Fruit fly (Drosophila melanogaster): ENCODE measurements around the gene RabGGTb.

The RabGGTb gene

dm6 chr2L:2904316-2905050 is 25.6 kb downstream of the RabGGTb start:
- TF ChIP-seq bsh (GFP tag; optimal IDR thresholded peaks at IDR 0.05), result peak in 1 of 2 experiments; percentile 1
- TF ChIP-seq ftz-f1 (GFP tag; optimal IDR thresholded peaks at IDR 0.05), result peak; percentile 32
- no peak for TF ChIP-seq Dll (GFP tag; IDR thresholded peaks at IDR 0.05; ENCODE audit: partially characterized antibody)
- TF ChIP-seq BEAF-32 (GFP tag; optimal IDR thresholded peaks at IDR 0.05), result no peak
- peak; percentile 11 for TF ChIP-seq CG6813 (GFP tag; optimal IDR thresholded peaks at IDR 0.05)
- peak; percentile 71; the same call in 2 of the 4 replicates for TF ChIP-seq chinmo (GFP tag; IDR thresholded peaks at IDR 0.05; ENCODE audit: partially characterized antibody)
- no peak for TF ChIP-seq Ada2b (GFP tag; IDR thresholded peaks at IDR 0.05)
- no peak for TF ChIP-seq CG17385 (GFP tag; optimal IDR thresholded peaks at IDR 0.05)
- 0 out of 2 replicates have a peak, but pooled peaks have one; percentile 27 for TF ChIP-seq crol (GFP tag; IDR thresholded peaks at IDR 0.05)
- TF ChIP-seq CG8281 (tag; optimal IDR thresholded peaks at IDR 0.05), result peak; percentile 16
- TF ChIP-seq sens (GFP tag), result peak; percentile 73
- TF ChIP-seq CG12071 (GFP tag; optimal IDR thresholded peaks at IDR 0.05), result no peak
- TF ChIP-seq Bgb (GFP tag; IDR thresholded peaks at IDR 0.05; ENCODE audit: partially characterized antibody), result no peak

- TF ChIP-seq lilli (GFP tag; optimal IDR thresholded peaks at IDR 0.05), result peak; percentile 52
- TF ChIP-seq ci (GFP tag; IDR thresholded peaks at IDR 0.05), result peak; percentile 74; the same call in 2 of the 3 replicates
- TF ChIP-seq CG17385 (GFP tag; optimal IDR thresholded peaks at IDR 0.05), result peak; percentile 56
- TF ChIP-seq CG2116 (GFP tag; optimal IDR thresholded peaks at IDR 0.05), result peak; percentile 12
- TF ChIP-seq ssp (GFP tag; IDR thresholded peaks at IDR 0.05), result peak; percentile 41
- no peak for TF ChIP-seq org-1 (GFP tag; optimal IDR thresholded peaks at IDR 0.05)
- TF ChIP-seq CG11695 (GFP tag; IDR thresholded peaks at IDR 0.05), result peak; percentile 50; the same call in 2 of the 3 replicates
- peak; percentile 65 for TF ChIP-seq psq (GFP tag; optimal IDR thresholded peaks at IDR 0.05)
- peak; percentile 75 for TF ChIP-seq row (GFP tag; IDR thresholded peaks at IDR 0.05)
- TF ChIP-seq Med (GFP tag), result peak; percentile 2
- peak in 1 of 2 experiments; percentile 18 for TF ChIP-seq Eip74EF (GFP tag; optimal IDR thresholded peaks at IDR 0.05)
- no peak for TF ChIP-seq crol (GFP tag; IDR thresholded peaks at IDR 0.05)
- TF ChIP-seq CG2678 (tag; optimal IDR thresholded peaks at IDR 0.05), result peak; percentile 69
- peak; percentile 45 for TF ChIP-seq D19A (tag; optimal IDR thresholded peaks at IDR 0.05)
- TF ChIP-seq nau (GFP tag; optimal IDR thresholded peaks at IDR 0.05), result no peak
- TF ChIP-seq Trl (optimal IDR thresholded peaks at IDR 0.05), result no peak
- TF ChIP-seq Trl (GFP tag; optimal IDR thresholded peaks at IDR 0.05), result no peak
- TF ChIP-seq Hmr (GFP tag; optimal IDR thresholded peaks at IDR 0.05), result peak; percentile 38
- TF ChIP-seq bsh (GFP tag; optimal IDR thresholded peaks at IDR 0.05), result peak in 1 of 2 experiments; percentile 41
- no peak for TF ChIP-seq otp (GFP tag; IDR thresholded peaks at IDR 0.05)
- TF ChIP-seq CG6254 (GFP tag; optimal IDR thresholded peaks at IDR 0.05), result peak; percentile 5
- TF ChIP-seq lab (GFP tag; optimal IDR thresholded peaks at IDR 0.05), result peak; percentile 40
- no peak for TF ChIP-seq CG15073 (GFP tag; optimal IDR thresholded peaks at IDR 0.05)
- no peak for TF ChIP-seq D (optimal IDR thresholded peaks at IDR 0.05)
- peak; percentile 21 for TF ChIP-seq D (GFP tag; optimal IDR thresholded peaks at IDR 0.05)
- TF ChIP-seq CG31441 (GFP tag; IDR thresholded peaks at IDR 0.05), result peak; percentile 68
- TF ChIP-seq CG4328 (GFP tag; optimal IDR thresholded peaks at IDR 0.05), result no peak
- TF ChIP-seq CG14667 (GFP tag; IDR thresholded peaks at IDR 0.05), result no peak; the same call in 1 of the 2 replicates
- peak; percentile 31 for TF ChIP-seq az2 (GFP tag; optimal IDR thresholded peaks at IDR 0.05)
- TF ChIP-seq fd96Cb (tag; optimal IDR thresholded peaks at IDR 0.05), result peak; percentile 40
- peak in 1 of 2 experiments; percentile 83 for TF ChIP-seq Hr51 (GFP tag; optimal IDR thresholded peaks at IDR 0.05)
- TF ChIP-seq CG10267 (tag; optimal IDR thresholded peaks at IDR 0.05), result peak; percentile 51
- no peak for TF ChIP-seq CG9797 (GFP tag; optimal IDR thresholded peaks at IDR 0.05)
- no peak for TF ChIP-seq CG10565 (GFP tag; optimal IDR thresholded peaks at IDR 0.05)
- no peak for TF ChIP-seq Elba2 (GFP tag; optimal IDR thresholded peaks at IDR 0.05)
- peak; percentile 35; the same call in 1 of the 3 replicates for TF ChIP-seq ase (GFP tag; IDR thresholded peaks at IDR 0.05)
- TF ChIP-seq odd (GFP tag; optimal IDR thresholded peaks at IDR 0.05), result peak; percentile 17
Observed at dm6 chr2L:2905051-2905446, 26.1 kb downstream of the RabGGTb start.

Data from whole organism, embryonic.